Worm (Caenorhabditis elegans) whole organism, L4 larva: Measurements from ENCODE around the gene pap-2.

Experiments used
- F10B5.3 ChIP-seq: sonication (generic microtip); optimal IDR thresholded peaks from 2 replicates; lab custom pipeline; 2016; ENCODE audit warnings: mild to moderate bottlenecking, missing genetic modification characterization, missing compliant biosample characterization
- F37D6.2 ChIP-seq: sonication (generic microtip); optimal IDR thresholded peaks from 2 replicates; lab custom pipeline; 2016; ENCODE audit warnings: mild to moderate bottlenecking, missing genetic modification characterization, missing compliant biosample characterization
- F49E8.2 ChIP-seq: sonication (generic microtip); optimal IDR thresholded peaks from 2 replicates; lab custom pipeline; 2016; ENCODE audit warnings: missing compliant biosample characterization, mild to moderate bottlenecking, missing genetic modification characterization, borderline replicate concordance
- T20F7.1 ChIP-seq: fragments of 200-800 bp; sonication (Bioruptor generic); optimal IDR thresholded peaks from 2 replicates; lab custom pipeline; 2018; ENCODE audit warnings: mild to moderate bottlenecking, missing genetic modification characterization, missing compliant biosample characterization
- Y105C5A.15 ChIP-seq: fragments of 200-800 bp; sonication (Bioruptor generic); IDR thresholded peaks from 2 replicates; pipeline ENCODE4 v1.3.6; 2022; ENCODE audit warnings: missing genetic modification characterization, missing compliant biosample characterization
- Y48G9A.11 ChIP-seq: fragments of 200-800 bp; sonication (Bioruptor generic); IDR thresholded peaks from 2 replicates; pipeline ENCODE4 v1.3.6; 2022; ENCODE audit warnings: missing genetic modification reagents, missing genetic modification characterization, missing compliant biosample characterization
- Y75B8A.6 ChIP-seq: fragments of 200-800 bp; sonication (Bioruptor generic); IDR thresholded peaks from 2 replicates; pipeline ENCODE4 v1.3.6; 2022; ENCODE audit warnings: missing genetic modification reagents, missing genetic modification characterization, missing compliant biosample characterization
- ZK337.2 ChIP-seq: fragments of 200-800 bp; sonication (Bioruptor generic); IDR thresholded peaks from 2 replicates; pipeline ENCODE4 v1.3.6; 2022; ENCODE audit warnings: missing genetic modification reagents, missing genetic modification characterization, missing compliant biosample characterization
- ZK546.5 ChIP-seq, 2 experiments: sonication (generic microtip); optimal IDR thresholded peaks; 2 replicates each; lab custom pipeline; 2017; ENCODE audit warnings: missing biosample characterization in 2 of 2, missing genetic modification characterization in 2 of 2
- ama-1 ChIP-seq: fragments of 150-350 bp; optimal IDR thresholded peaks from 2 replicates; lab custom pipeline; 2014; ENCODE audit warnings: inconsistent platforms, mixed read lengths
- ceh-28 ChIP-seq: fragments of 150-350 bp; optimal IDR thresholded peaks from 2 replicates; lab custom pipeline; 2014; ENCODE audit warnings: missing biosample characterization, missing genetic modification reagents, missing genetic modification characterization
- ceh-44 ChIP-seq: fragments of 200-800 bp; sonication (Bioruptor generic); IDR thresholded peaks from 2 replicates; pipeline ENCODE4 v1.3.6; 2022; ENCODE audit warnings: missing genetic modification reagents, missing genetic modification characterization, missing compliant biosample characterization
- ces-1 ChIP-seq: fragments of 150-350 bp; sonication (generic microtip); optimal IDR thresholded peaks from 4 replicates; lab custom pipeline; 2014; ENCODE audit warnings: missing biosample characterization, missing genetic modification reagents, missing genetic modification characterization
- ctbp-1 ChIP-seq: fragments of 200-800 bp; sonication (Bioruptor generic); IDR thresholded peaks from 2 replicates; pipeline ENCODE4 v1.3.6; 2022; ENCODE audit warnings: missing genetic modification reagents, missing genetic modification characterization, missing compliant biosample characterization
- dve-1 ChIP-seq: sonication (generic microtip); optimal IDR thresholded peaks from 2 replicates; lab custom pipeline; 2017; ENCODE audit warnings: antibody characterized with exemption, mild to moderate bottlenecking, missing genetic modification characterization, missing compliant biosample characterization; ENCODE audit not compliant: insufficient read depth
- egl-43 ChIP-seq: fragments of 200-800 bp; sonication (Bioruptor generic); IDR thresholded peaks from 2 replicates; pipeline ENCODE4 v1.3.6; 2022; ENCODE audit warnings: missing genetic modification reagents, missing genetic modification characterization, missing compliant biosample characterization
- fkh-10 ChIP-seq: fragments of 150-350 bp; optimal IDR thresholded peaks from 2 replicates; lab custom pipeline; 2014; ENCODE audit warnings: missing biosample characterization, missing genetic modification reagents, missing genetic modification characterization
- gei-8 ChIP-seq: fragments of 200-800 bp; sonication (Bioruptor generic); optimal IDR thresholded peaks from 2 replicates; lab custom pipeline; 2018; ENCODE audit warnings: mild to moderate bottlenecking, missing genetic modification characterization, missing compliant biosample characterization
- hif-1 ChIP-seq, 2 experiments: sonication (generic microtip); optimal IDR thresholded peaks; 2 replicates each; lab custom pipeline; 2016 to 2017; ENCODE audit warnings: missing compliant biosample characterization in 2 of 2, missing genetic modification characterization in 2 of 2, missing genetic modification reagents in 2 of 2, missing genotype in 2 of 2, mild to moderate bottlenecking in 1 of 2
- hlh-30 ChIP-seq: sonication (generic microtip); optimal IDR thresholded peaks from 2 replicates; lab custom pipeline; 2017; ENCODE audit warnings: antibody characterized with exemption, mild to moderate bottlenecking, missing genetic modification characterization, missing compliant biosample characterization; ENCODE audit not compliant: insufficient read depth
- jun-1 ChIP-seq: fragments of 150-350 bp; optimal IDR thresholded peaks from 2 replicates; lab custom pipeline; 2014; ENCODE audit warnings: missing biosample characterization, missing genetic modification reagents, missing genetic modification characterization
- lin-1 ChIP-seq: fragments of 200-800 bp; sonication (Bioruptor generic); IDR thresholded peaks from 2 replicates; pipeline ENCODE4 v1.3.6; 2022; ENCODE audit warnings: missing genetic modification reagents, missing genetic modification characterization, missing compliant biosample characterization
- lsy-2 ChIP-seq, 2 experiments: fragments of 150-350 bp in 1 of 2; sonication (generic microtip) in 1 of 2; optimal IDR thresholded peaks; 2 replicates each; lab custom pipeline; 2014 to 2017; ENCODE audit warnings: missing biosample characterization in 2 of 2, missing genetic modification characterization in 2 of 2
- madf-5 ChIP-seq, 2 experiments: fragments of 200-800 bp; sonication (Bioruptor generic); IDR thresholded peaks; 2 replicates each; pipeline ENCODE4 v1.3.6; 2022; ENCODE audit warnings: missing compliant biosample characterization in 2 of 2, missing genetic modification characterization in 2 of 2
- madf-9 ChIP-seq: fragments of 200-800 bp; sonication (Bioruptor generic); conservative IDR thresholded peaks from 2 replicates; pipeline ENCODE4 v1.3.6; 2022; ENCODE audit warnings: missing genetic modification reagents, missing genetic modification characterization, missing compliant biosample characterization
- mdl-1 ChIP-seq, 2 experiments: fragments of 150-350 bp in 1 of 2; sonication (generic microtip) in 1 of 2; optimal IDR thresholded peaks; 2 replicates each; lab custom pipeline; 2014 to 2017; ENCODE audit warnings: missing biosample characterization in 2 of 2, missing genetic modification characterization in 2 of 2
- mes-2 ChIP-seq: sonication (generic microtip); optimal IDR thresholded peaks from 2 replicates; lab custom pipeline; 2016; ENCODE audit warnings: missing genotype, mild to moderate bottlenecking, missing genetic modification characterization, missing compliant biosample characterization; ENCODE audit not compliant: poor library complexity, severe bottlenecking
- mxl-3 ChIP-seq: fragments of 200-800 bp; sonication (Bioruptor generic); optimal IDR thresholded peaks from 2 replicates; lab custom pipeline; 2018; ENCODE audit warnings: mild to moderate bottlenecking, missing genetic modification characterization, missing compliant biosample characterization
- nhr-10 ChIP-seq: fragments of 150-350 bp; optimal IDR thresholded peaks from 2 replicates; lab custom pipeline; 2014; ENCODE audit warnings: missing biosample characterization, missing genetic modification characterization
- nhr-102 ChIP-seq: sonication (generic microtip); optimal IDR thresholded peaks from 2 replicates; lab custom pipeline; 2016; ENCODE audit warnings: mild to moderate bottlenecking, missing genetic modification characterization, moderate library complexity, missing compliant biosample characterization
- nhr-111 ChIP-seq: fragments of 200-800 bp; sonication (Bioruptor generic); optimal IDR thresholded peaks from 2 replicates; lab custom pipeline; 2018; ENCODE audit warnings: mild to moderate bottlenecking, missing genetic modification characterization, missing compliant biosample characterization
- nhr-237 ChIP-seq: sonication (generic microtip); optimal IDR thresholded peaks from 2 replicates; lab custom pipeline; 2017; ENCODE audit warnings: missing biosample characterization, missing genetic modification characterization
- nhr-28 ChIP-seq: fragments of 150-350 bp; optimal IDR thresholded peaks from 2 replicates; lab custom pipeline; 2014; ENCODE audit warnings: missing biosample characterization, missing genetic modification characterization
- nhr-42 ChIP-seq: fragments of 200-800 bp; sonication (Bioruptor generic); IDR thresholded peaks from 2 replicates; pipeline ENCODE4 v1.3.6; 2022; ENCODE audit warnings: missing genetic modification characterization, missing compliant biosample characterization
- pha-4 ChIP-seq, 2 experiments: fragments of 150-350 bp in 1 of 2; fragments of 200-800 bp in 1 of 2; sonication (Bioruptor generic) in 1 of 2; IDR thresholded peaks in 1 of 2; optimal IDR thresholded peaks in 1 of 2; 2 replicates each; pipeline versions ENCODE4 v1.3.6 to Lab custom; 2014 to 2022; ENCODE audit warnings: missing genetic modification characterization in 2 of 2, missing genetic modification reagents in 2 of 2, missing biosample characterization in 1 of 2, missing compliant biosample characterization in 1 of 2
- php-3 ChIP-seq: fragments of 200-800 bp; sonication (Bioruptor generic); IDR thresholded peaks from 2 replicates; pipeline ENCODE4 v1.3.6; 2022; ENCODE audit warnings: missing genetic modification reagents, missing genetic modification characterization, missing compliant biosample characterization
- pqm-1 ChIP-seq: sonication (generic microtip); optimal IDR thresholded peaks from 2 replicates; lab custom pipeline; 2017; ENCODE audit warnings: missing biosample characterization, missing genetic modification characterization
- rbr-2 ChIP-seq: sonication (generic microtip); optimal IDR thresholded peaks from 2 replicates; lab custom pipeline; 2016; ENCODE audit warnings: missing genotype, missing genetic modification characterization, missing compliant biosample characterization
- sdz-12 ChIP-seq: fragments of 200-800 bp; sonication (Bioruptor generic); optimal IDR thresholded peaks from 2 replicates; lab custom pipeline; 2018; ENCODE audit warnings: mild to moderate bottlenecking, missing genetic modification characterization, missing compliant biosample characterization
- skn-1 ChIP-seq: fragments of 150-350 bp; optimal IDR thresholded peaks from 2 replicates; lab custom pipeline; 2014; ENCODE audit warnings: missing biosample characterization, missing genetic modification characterization
- snpc-4 ChIP-seq: fragments of 150-350 bp; optimal IDR thresholded peaks from 2 replicates; lab custom pipeline; 2014; ENCODE audit warnings: missing biosample characterization, missing genetic modification characterization
- spr-1 ChIP-seq: sonication (generic microtip); optimal IDR thresholded peaks from 2 replicates; lab custom pipeline; 2016; ENCODE audit warnings: mild to moderate bottlenecking, missing genetic modification characterization, missing compliant biosample characterization
- tag-97 ChIP-seq: fragments of 200-800 bp; sonication (Bioruptor generic); IDR thresholded peaks from 2 replicates; pipeline ENCODE4 v1.3.6; 2022; ENCODE audit warnings: missing genetic modification characterization, missing compliant biosample characterization
- tra-1 ChIP-seq: fragments of 200-800 bp; sonication (Bioruptor generic); IDR thresholded peaks from 2 replicates; pipeline ENCODE4 v1.3.6; 2022; ENCODE audit warnings: missing genetic modification reagents, missing genetic modification characterization, missing compliant biosample characterization
- unc-130 ChIP-seq: sonication (generic microtip); optimal IDR thresholded peaks from 2 replicates; lab custom pipeline; 2016; ENCODE audit warnings: missing genetic modification reagents, missing genetic modification characterization, missing compliant biosample characterization
- vab-7 ChIP-seq: fragments of 200-800 bp; sonication (Bioruptor generic); IDR thresholded peaks from 2 replicates; pipeline ENCODE4 v1.3.6; 2022; ENCODE audit warnings: missing genetic modification reagents, missing genetic modification characterization, missing compliant biosample characterization
- ztf-7 ChIP-seq: fragments of 150-350 bp; optimal IDR thresholded peaks from 2 replicates; lab custom pipeline; 2014; ENCODE audit warnings: missing biosample characterization, missing genetic modification characterization

The pap-2 gene

DNA sequence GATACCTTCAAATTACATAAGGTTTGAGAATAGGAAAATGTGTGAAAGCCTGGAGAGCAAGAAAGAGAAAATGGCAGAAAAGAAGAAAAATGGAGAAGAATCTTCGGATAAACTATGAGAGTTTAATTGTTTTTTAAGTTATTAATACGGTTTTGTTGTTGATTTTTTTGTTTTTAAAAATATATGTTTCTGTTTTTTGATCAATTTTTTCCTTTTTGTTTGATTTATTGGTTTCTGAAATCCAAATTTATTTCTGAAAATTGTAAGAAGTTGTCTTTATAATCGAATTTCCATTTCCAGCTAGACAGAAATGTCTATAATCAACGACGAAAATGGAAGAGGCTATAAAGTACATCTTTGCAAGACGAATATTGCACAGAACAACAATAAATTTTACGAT, 16.5 kb downstream of the pap-2 start, which contains the start of gene parp-2:
TSS of gene parp-2 (plus strand) at position 301 of the 400 bp plus-strand sequence.
- TF ChIP-seq ceh-44 (GFP tag; lab: Robert Waterston, UW) (no peak), pha-4 (GFP tag; IDR thresholded peaks at IDR 0.05; lab: Robert Waterston, UW) (no peak), pha-4 (tag; optimal IDR thresholded peaks at IDR 0.05; lab: Kevin White, UChicago) (no peak), spr-1 (tag; lab: Kevin White, UChicago) (no peak), hlh-30 (tag; lab: Kevin White, UChicago) (no peak), nhr-42 (GFP tag; lab: Robert Waterston, UW) (no peak), nhr-10 (tag; lab: Kevin White, UChicago) (no peak)

DNA sequence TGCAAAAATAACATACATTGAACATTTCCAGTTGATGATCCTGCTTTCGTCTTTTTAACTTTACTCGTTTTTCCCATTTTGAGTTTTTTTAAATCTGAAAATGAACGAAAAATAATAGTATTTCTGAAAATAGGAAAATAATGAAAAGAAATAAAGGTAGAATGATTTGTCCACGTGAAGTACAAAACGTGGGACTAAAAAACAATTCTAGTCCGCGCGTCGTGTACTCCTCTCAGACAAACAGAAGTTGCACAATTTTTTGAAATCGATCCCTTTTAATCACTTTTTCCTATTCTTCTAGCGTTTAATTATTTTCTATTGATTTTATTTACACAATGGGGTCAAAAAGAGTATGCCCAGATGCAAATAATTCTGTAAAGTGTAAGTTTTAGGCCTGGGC, 18.1 kb downstream of the pap-2 start, which contains the start of the genes E02H1.1 and tag-124:
TSS of gene E02H1.1 (minus strand) at position 94 of the 400 bp plus-strand sequence.
TSS of gene tag-124 (plus strand) at position 222 of the 400 bp plus-strand sequence.
- TF ChIP-seq vab-7 (GFP tag; lab: Robert Waterston, UW): no peak
- TF ChIP-seq nhr-10 (tag; lab: Kevin White, UChicago): no peak
- peak; percentile 32 for TF ChIP-seq mxl-3 (GFP tag; lab: Kevin White, UChicago)
- TF ChIP-seq tra-1 (GFP tag; lab: Robert Waterston, UW): peak; percentile 65; the same call in 1 of the 2 replicates
- peak; percentile 70; the same call in 1 of the 2 replicates for TF ChIP-seq Y48G9A.11
- no peak for TF ChIP-seq ceh-44 (GFP tag; lab: Robert Waterston, UW)
- TF ChIP-seq ctbp-1 (GFP tag; lab: Robert Waterston, UW): 0 out of 2 replicates have a peak, but pooled peaks have one; percentile 31
- TF ChIP-seq madf-5 (GFP tag; IDR thresholded peaks at IDR 0.05; lab: Robert Waterston, UW): no peak
- TF ChIP-seq Y75B8A.6: no peak
- no peak for TF ChIP-seq skn-1 (tag; lab: Kevin White, UChicago)
- TF ChIP-seq jun-1: no peak
- no peak for TF ChIP-seq ZK546.5 (tag; optimal IDR thresholded peaks at IDR 0.05; lab: Kevin White, UChicago)
- TF ChIP-seq egl-43: no peak
- TF ChIP-seq F10B5.3 (tag; lab: Kevin White, UChicago): no peak
- TF ChIP-seq ama-1 (lab: Kevin White, UChicago): no peak
- TF ChIP-seq fkh-10 (GFP tag; lab: Kevin White, UChicago): no peak
- TF ChIP-seq ztf-7 (tag; lab: Kevin White, UChicago): no peak
- TF ChIP-seq F37D6.2 (tag; lab: Kevin White, UChicago): no peak
- peak; percentile 66 for TF ChIP-seq dve-1 (tag; lab: Kevin White, UChicago)
- TF ChIP-seq sdz-12 (GFP tag; lab: Kevin White, UChicago): no peak
- TF ChIP-seq pha-4 (GFP tag; IDR thresholded peaks at IDR 0.05; lab: Robert Waterston, UW): 0 out of 2 replicates have a peak, but pooled peaks have one; percentile 9
- peak; percentile 49 for TF ChIP-seq pha-4 (tag; optimal IDR thresholded peaks at IDR 0.05; lab: Kevin White, UChicago)
- peak; percentile 83 for TF ChIP-seq ZK337.2 (GFP tag; lab: Robert Waterston, UW)
- TF ChIP-seq ceh-28 (tag; lab: Kevin White, UChicago): no peak
- TF ChIP-seq lin-1 (GFP tag; lab: Robert Waterston, UW): no peak
- TF ChIP-seq php-3 (GFP tag; lab: Robert Waterston, UW): no peak
- TF ChIP-seq gei-8 (GFP tag; lab: Kevin White, UChicago): no peak
- peak in 1 of 2 experiments; percentile 89 for TF ChIP-seq lsy-2 (tag; optimal IDR thresholded peaks at IDR 0.05; lab: Kevin White, UChicago)
- TF ChIP-seq rbr-2: peak; percentile 46
- peak in 1 of 2 experiments; percentile 90 for TF ChIP-seq hif-1 (tag; optimal IDR thresholded peaks at IDR 0.05; lab: Kevin White, UChicago)
- TF ChIP-seq pqm-1 (tag; lab: Kevin White, UChicago): no peak
- TF ChIP-seq F49E8.2: peak; percentile 45
- TF ChIP-seq nhr-102 (tag; lab: Kevin White, UChicago): peak; percentile 48
- TF ChIP-seq nhr-28 (tag; lab: Kevin White, UChicago): peak; percentile 35
- no peak for TF ChIP-seq Y105C5A.15 (GFP tag; lab: Robert Waterston, UW)
- no peak for TF ChIP-seq ces-1
- peak; percentile 99 for TF ChIP-seq mes-2 (tag; lab: Kevin White, UChicago)
- no peak for TF ChIP-seq nhr-111 (GFP tag; lab: Kevin White, UChicago)
- peak; percentile 82 for TF ChIP-seq T20F7.1 (GFP tag; lab: Kevin White, UChicago)
- TF ChIP-seq madf-9: peak; percentile 66
- no peak for TF ChIP-seq snpc-4
- TF ChIP-seq nhr-237 (tag; lab: Kevin White, UChicago): no peak
- TF ChIP-seq mdl-1 (tag; optimal IDR thresholded peaks at IDR 0.05; lab: Kevin White, UChicago): no peak
- TF ChIP-seq tag-97 (GFP tag; lab: Robert Waterston, UW): 0 out of 2 replicates have a peak, but pooled peaks have one; percentile 51
- no peak for TF ChIP-seq spr-1 (tag; lab: Kevin White, UChicago)
- peak; percentile 84 for TF ChIP-seq unc-130 (GFP tag; lab: Kevin White, UChicago)
